Worm (Caenorhabditis elegans): ENCODE data around the gene clp-10.

DNA sequence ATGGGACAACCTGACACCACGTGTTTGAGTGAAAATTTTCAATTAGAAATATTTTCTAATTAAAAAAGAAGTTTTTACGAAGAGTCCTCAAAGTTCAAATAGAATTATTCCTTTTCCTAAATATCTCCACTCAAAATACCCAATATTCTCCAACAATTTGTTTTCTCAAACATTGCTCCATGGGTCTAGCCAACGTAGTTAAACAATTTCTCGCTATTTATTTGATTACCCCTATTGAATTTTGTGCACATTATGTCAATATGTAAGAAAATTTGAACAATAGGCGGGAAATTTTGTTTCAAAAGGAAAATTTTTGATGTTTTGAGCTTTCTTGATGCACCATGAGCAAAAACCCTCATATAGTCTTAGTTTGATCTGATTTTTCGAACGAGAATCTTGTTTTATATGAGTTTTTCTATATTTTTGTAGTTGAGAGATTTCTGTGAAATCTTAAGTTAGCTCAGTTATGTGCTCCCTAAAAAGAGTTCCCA, 24.4 kb upstream of the clp-10 start:
- TF ChIP-seq hmg-4 (GFP tag; optimal IDR thresholded peaks at IDR 0.05) (no peak), ets-7 (tag; optimal IDR thresholded peaks at IDR 0.05) (no peak), sea-1 (GFP tag; conservative IDR thresholded peaks at IDR 0.05) (no peak), F13C5.2 (tag; optimal IDR thresholded peaks at IDR 0.05) (no peak), tbx-37 (GFP tag; conservative IDR thresholded peaks at IDR 0.05) (no peak), flt-1 (GFP tag; IDR thresholded peaks at IDR 0.05) (no peak), ceh-36 (tag; optimal IDR thresholded peaks at IDR 0.05) (no peak)

All from whole organism, early embryonic.